Fruit fly (Drosophila melanogaster) whole organism, embryonic: Measurements from ENCODE around the gene CG15506.
A peak's percentile ranks its signal among the peaks of the same experiment; 100 is the strongest.

Experiments
- Adf1 ChIP-seq: fragments of 200-800 bp; sonication (Bioruptor generic); IDR thresholded peaks from 2 replicates; pipeline ENCODE4 v1.3.6; 2022; ENCODE audit warnings: missing biosample characterization, missing genetic modification characterization
- Antp ChIP-seq: fragments of 200-800 bp; sonication (Bioruptor generic); optimal IDR thresholded peaks from 3 replicates; lab custom pipeline; 2016; ENCODE audit warnings: missing biosample characterization, missing genetic modification characterization
- BEAF-32 ChIP-seq: fragments of 200-800 bp; sonication (Bioruptor generic); optimal IDR thresholded peaks from 3 replicates; lab custom pipeline; 2017; ENCODE audit warnings: missing biosample characterization, missing genetic modification characterization, mild to moderate bottlenecking, moderate library complexity, missing genetic modification reagents
- Bdp1 ChIP-seq: fragments of 200-800 bp; sonication (Bioruptor generic); optimal IDR thresholded peaks from 3 replicates; lab custom pipeline; 2016; ENCODE audit warnings: missing biosample characterization, missing genetic modification characterization
- CG10979 ChIP-seq: fragments of 200-800 bp; sonication (Bioruptor generic); optimal IDR thresholded peaks from 2 replicates; lab custom pipeline; 2018; ENCODE audit warnings: missing biosample characterization, mild to moderate bottlenecking, missing genetic modification characterization, moderate library complexity
- CG11085 ChIP-seq: fragments of 200-800 bp; sonication (Bioruptor generic); IDR thresholded peaks from 2 replicates; pipeline ENCODE4 v1.3.6; 2022; ENCODE audit warnings: missing biosample characterization, missing genetic modification characterization
- CG11456 ChIP-seq: fragments of 200-800 bp; sonication (Bioruptor generic); IDR thresholded peaks from 3 replicates; pipeline ENCODE4 v1.3.6; 2022; ENCODE audit warnings: missing biosample characterization, missing genetic modification characterization
- CG12219 ChIP-seq: fragments of 200-800 bp; sonication (Bioruptor generic); optimal IDR thresholded peaks from 3 replicates; lab custom pipeline; 2018; ENCODE audit warnings: missing biosample characterization, mild to moderate bottlenecking, missing genetic modification characterization
- CG13287 ChIP-seq: fragments of 200-800 bp; sonication (Bioruptor generic); IDR thresholded peaks from 2 replicates; pipeline ENCODE4 v1.3.6; 2022; ENCODE audit warnings: missing biosample characterization, missing genetic modification characterization; ENCODE audit not compliant: partially characterized antibody
- CG13624 ChIP-seq: fragments of 200-800 bp; sonication (Bioruptor generic); optimal IDR thresholded peaks from 2 replicates; lab custom pipeline; 2016; ENCODE audit warnings: missing biosample characterization, missing genetic modification characterization
- CG14860 ChIP-seq: fragments of 200-800 bp; sonication (Bioruptor generic); IDR thresholded peaks from 3 replicates; pipeline ENCODE4 v1.3.6; 2022; ENCODE audit warnings: missing biosample characterization, missing genetic modification characterization; ENCODE audit not compliant: partially characterized antibody
- CG15601 ChIP-seq: fragments of 200-800 bp; sonication (Bioruptor generic); optimal IDR thresholded peaks from 3 replicates; lab custom pipeline; 2019; ENCODE audit warnings: missing biosample characterization, mild to moderate bottlenecking, missing genetic modification characterization, moderate library complexity
- CG15696 ChIP-seq: fragments of 200-800 bp; sonication (Bioruptor generic); optimal IDR thresholded peaks from 2 replicates; lab custom pipeline; 2019; ENCODE audit warnings: missing biosample characterization, mild to moderate bottlenecking, missing genetic modification characterization, moderate library complexity
- CG16815 ChIP-seq: fragments of 200-800 bp; sonication (Bioruptor generic); optimal IDR thresholded peaks from 3 replicates; lab custom pipeline; 2017; ENCODE audit warnings: missing biosample characterization, mild to moderate bottlenecking, missing genetic modification characterization
- CG17186 ChIP-seq: fragments of 200-800 bp; sonication (Bioruptor generic); optimal IDR thresholded peaks from 3 replicates; lab custom pipeline; 2017; ENCODE audit warnings: missing biosample characterization, missing genetic modification reagents, missing genetic modification characterization
- CG18262 ChIP-seq: fragments of 200-800 bp; optimal IDR thresholded peaks from 3 replicates; lab custom pipeline; 2019; ENCODE audit warnings: missing biosample characterization, mild to moderate bottlenecking, missing genetic modification characterization, moderate library complexity
- CG2199 ChIP-seq: fragments of 200-800 bp; sonication (Bioruptor generic); IDR thresholded peaks from 3 replicates; pipeline ENCODE4 v1.3.6; 2022; ENCODE audit warnings: missing biosample characterization, missing genetic modification characterization
- CG2712 ChIP-seq: fragments of 200-800 bp; optimal IDR thresholded peaks from 3 replicates; lab custom pipeline; 2019; ENCODE audit warnings: missing biosample characterization, mild to moderate bottlenecking, missing genetic modification characterization, moderate library complexity
- CG31224 ChIP-seq: fragments of 200-800 bp; sonication (Bioruptor generic); IDR thresholded peaks from 2 replicates; pipeline ENCODE4 v1.3.6; 2022; ENCODE audit warnings: missing biosample characterization, missing genetic modification characterization
- CG31365 ChIP-seq: fragments of 200-800 bp; sonication (Bioruptor generic); optimal IDR thresholded peaks from 2 replicates; lab custom pipeline; 2018; ENCODE audit warnings: missing biosample characterization, mild to moderate bottlenecking, missing genetic modification characterization
- CG32767 ChIP-seq: fragments of 200-800 bp; sonication (Bioruptor generic); IDR thresholded peaks from 2 replicates; pipeline ENCODE4 v1.3.6; 2022; ENCODE audit warnings: missing biosample characterization, missing genetic modification characterization
- CG3726 ChIP-seq: fragments of 200-800 bp; sonication (Bioruptor generic); IDR thresholded peaks from 3 replicates; pipeline ENCODE4, ENCODE4 v1.3.6; 2022; ENCODE audit warnings: missing biosample characterization, missing genetic modification characterization
- CG4424 ChIP-seq: fragments of 200-800 bp; sonication (Bioruptor generic); optimal IDR thresholded peaks from 3 replicates; lab custom pipeline; 2016; ENCODE audit warnings: missing biosample characterization, missing genetic modification characterization
- CG7745 ChIP-seq: fragments of 200-800 bp; sonication (Bioruptor generic); optimal IDR thresholded peaks from 2 replicates; lab custom pipeline; 2018; ENCODE audit warnings: missing biosample characterization, mild to moderate bottlenecking, missing genetic modification characterization, moderate library complexity
- CG8478 ChIP-seq: fragments of >200 bp; optimal IDR thresholded peaks from 2 replicates; lab custom pipeline; 2018
- CoRest ChIP-seq: fragments of 200-800 bp; sonication (Bioruptor generic); optimal IDR thresholded peaks from 3 replicates; lab custom pipeline; 2018; ENCODE audit warnings: missing biosample characterization, mild to moderate bottlenecking, missing genetic modification characterization, moderate library complexity
- Dip2 ChIP-seq: fragments of 200-800 bp; sonication (Bioruptor generic); IDR thresholded peaks from 2 replicates; pipeline ENCODE4 v1.3.6; 2022; ENCODE audit warnings: missing biosample characterization, missing genetic modification characterization
- Dll ChIP-seq: fragments of 200-800 bp; sonication (Bioruptor generic); IDR thresholded peaks from 4 replicates; pipeline ENCODE4 v1.3.6; 2022; ENCODE audit warnings: missing biosample characterization, missing genetic modification characterization; ENCODE audit not compliant: partially characterized antibody
- Dp ChIP-seq: fragments of 200-800 bp; sonication (Bioruptor generic); optimal IDR thresholded peaks from 2 replicates; lab custom pipeline; 2018; ENCODE audit warnings: missing biosample characterization, mild to moderate bottlenecking, missing genetic modification characterization, moderate library complexity
- Gug ChIP-seq: fragments of 200-800 bp; sonication (Bioruptor generic); IDR thresholded peaks from 4 replicates; pipeline ENCODE4 v1.3.6; 2022; ENCODE audit warnings: missing biosample characterization, missing genetic modification characterization
- Lpt ChIP-seq: fragments of >200 bp; optimal IDR thresholded peaks from 2 replicates; lab custom pipeline; 2018; ENCODE audit warnings: missing biosample characterization, missing genetic modification characterization
- Mad ChIP-seq: fragments of 200-800 bp; sonication (Bioruptor generic); optimal IDR thresholded peaks from 2 replicates; lab custom pipeline; 2016; ENCODE audit warnings: missing biosample characterization, missing genetic modification characterization
- Meics ChIP-seq: fragments of 200-800 bp; sonication (Bioruptor generic); optimal IDR thresholded peaks from 2 replicates; lab custom pipeline; 2017; ENCODE audit warnings: missing biosample characterization, mild to moderate bottlenecking, missing genetic modification characterization
- NC2α ChIP-seq: fragments of 200-800 bp; sonication (Bioruptor generic); optimal IDR thresholded peaks from 2 replicates; lab custom pipeline; 2016; ENCODE audit warnings: missing biosample characterization, missing genetic modification characterization
- Optix ChIP-seq: fragments of 200-800 bp; sonication (Bioruptor generic); IDR thresholded peaks from 3 replicates; pipeline ENCODE4 v1.3.6; 2022; ENCODE audit warnings: missing biosample characterization, missing genetic modification characterization
- Rfx ChIP-seq: fragments of 200-800 bp; sonication (Bioruptor generic); IDR thresholded peaks from 2 replicates; pipeline ENCODE4 v1.3.6; 2022; ENCODE audit warnings: missing biosample characterization, missing genetic modification characterization
- crc ChIP-seq: fragments of 200-800 bp; sonication (Bioruptor generic); optimal IDR thresholded peaks from 2 replicates; lab custom pipeline; 2016; ENCODE audit warnings: missing biosample characterization, missing genetic modification characterization
- croc ChIP-seq: fragments of 200-800 bp; sonication (Bioruptor generic); conservative IDR thresholded peaks from 3 replicates; pipeline ENCODE4 v1.3.6; 2022; ENCODE audit warnings: missing biosample characterization, missing genetic modification characterization
- dm ChIP-seq: fragments of 200-800 bp; sonication (Bioruptor generic); optimal IDR thresholded peaks from 3 replicates; lab custom pipeline; 2016; ENCODE audit warnings: missing biosample characterization, missing genetic modification characterization
- dysf ChIP-seq: fragments of 200-800 bp; sonication (Bioruptor generic); IDR thresholded peaks from 3 replicates; pipeline ENCODE4 v1.3.6; 2022; ENCODE audit warnings: missing biosample characterization, missing genetic modification characterization
- eyg ChIP-seq: fragments of 200-800 bp; sonication (Bioruptor generic); optimal IDR thresholded peaks from 3 replicates; lab custom pipeline; 2016; ENCODE audit warnings: missing biosample characterization, missing genetic modification characterization
- fru ChIP-seq: fragments of >200 bp; optimal IDR thresholded peaks from 2 replicates; lab custom pipeline; 2017
- grau ChIP-seq: fragments of 200-800 bp; optimal IDR thresholded peaks from 3 replicates; lab custom pipeline; 2019; ENCODE audit warnings: missing biosample characterization, mild to moderate bottlenecking, missing genetic modification characterization, moderate library complexity
- pho ChIP-seq: fragments of 200-800 bp; sonication (Bioruptor generic); optimal IDR thresholded peaks from 2 replicates; lab custom pipeline; 2016; ENCODE audit warnings: missing biosample characterization, missing genetic modification characterization
- pum ChIP-seq: fragments of 200-800 bp; sonication (Bioruptor generic); optimal IDR thresholded peaks from 2 replicates; lab custom pipeline; 2016; ENCODE audit warnings: missing biosample characterization, missing genetic modification characterization
- ranshi ChIP-seq: fragments of 200-800 bp; sonication (Bioruptor generic); IDR thresholded peaks from 2 replicates; pipeline ENCODE4 v1.3.6; 2022; ENCODE audit warnings: missing biosample characterization, missing genetic modification characterization
- sima ChIP-seq: fragments of 200-800 bp; sonication (Bioruptor generic); optimal IDR thresholded peaks from 2 replicates; lab custom pipeline; 2016; ENCODE audit warnings: missing biosample characterization, missing genetic modification characterization
- sob ChIP-seq: fragments of 200-800 bp; sonication (Bioruptor generic); IDR thresholded peaks from 2 replicates; pipeline ENCODE4 v1.3.6; 2022; ENCODE audit warnings: missing biosample characterization, missing genetic modification characterization
- sr ChIP-seq: fragments of 200-800 bp; sonication (Bioruptor generic); IDR thresholded peaks from 3 replicates; pipeline ENCODE4 v1.3.6; 2022; ENCODE audit warnings: missing biosample characterization, missing genetic modification characterization

The CG15506 gene

dm6 chr3R:29715277-29715676 lies 3.2 kb upstream of the CG15506 start, which contains the start of gene Dup99B:
Gene Dup99B (minus strand): TSS chr3R:29715377.
- TF ChIP-seq crc, result no peak
- TF ChIP-seq Antp (GFP tag; lab: Kevin White, UChicago), result no peak
- TF ChIP-seq CG11085 (GFP tag; lab: Robert Waterston, UW), result no peak
- no peak for TF ChIP-seq CG15601 (tag; lab: Kevin White, UChicago)
- no peak for TF ChIP-seq eyg (GFP tag; lab: Kevin White, UChicago)
- TF ChIP-seq CG31224 (GFP tag; lab: Robert Waterston, UW), result no peak
- TF ChIP-seq Bdp1 (GFP tag; lab: Kevin White, UChicago), result no peak
- TF ChIP-seq Dip2, result no peak
- TF ChIP-seq pho (GFP tag; lab: Kevin White, UChicago), result no peak
- no peak for TF ChIP-seq ranshi (GFP tag; lab: Robert Waterston, UW)
- TF ChIP-seq CG14860 (GFP tag; lab: Robert Waterston, UW), result no peak
- no peak for TF ChIP-seq fru (lab: Kevin White, UChicago)
- TF ChIP-seq Meics (GFP tag; lab: Kevin White, UChicago), result no peak
- no peak for TF ChIP-seq CG2199 (GFP tag; lab: Robert Waterston, UW)

DNA sequence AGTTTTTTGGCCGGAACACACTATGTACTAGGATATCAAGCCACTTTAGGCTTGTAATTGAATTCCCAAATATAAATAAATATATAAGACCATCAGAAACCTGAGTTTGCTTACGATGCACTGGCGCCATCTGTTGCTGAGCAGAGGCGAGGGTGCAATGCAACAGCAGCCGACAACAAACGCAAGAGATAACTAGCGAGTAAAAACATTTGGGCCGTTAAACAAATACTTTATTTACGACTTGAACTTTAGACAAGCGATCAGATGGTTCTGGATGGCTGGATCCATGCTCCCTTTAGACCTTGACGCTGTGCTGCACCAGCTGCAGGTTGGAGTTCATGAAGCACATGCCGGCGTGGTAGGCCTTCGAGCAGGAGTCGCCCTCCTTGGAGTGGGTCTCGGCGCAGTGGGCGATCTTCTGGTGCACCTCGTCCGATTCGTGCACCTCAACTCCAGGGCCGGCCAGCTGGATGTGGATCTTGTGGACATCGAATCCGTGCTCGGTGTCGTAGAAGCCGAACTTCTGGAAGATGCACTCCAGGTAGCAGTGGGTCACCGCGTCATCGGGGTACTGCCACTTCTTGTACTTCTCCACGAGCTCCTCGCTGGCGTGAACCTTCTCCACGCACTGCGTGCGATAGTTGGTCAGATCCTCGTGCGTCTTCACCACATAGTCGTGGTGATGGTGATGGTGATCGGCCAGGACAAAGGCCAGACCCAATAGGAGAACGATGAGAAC lies 2.3 kb upstream of the CG15506 start:
- TF ChIP-seq CG18262 (tag; lab: Kevin White, UChicago) (peak; percentile 9), grau (no peak), Rfx (GFP tag; lab: Robert Waterston, UW) (0 out of 2 replicates have a peak, but pooled peaks have one; percentile 13), Gug (GFP tag; lab: Robert Waterston, UW) (no peak), CG11456 (GFP tag; lab: Robert Waterston, UW) (0 out of 3 replicates have a peak, but pooled peaks have one; percentile 23), CG10979 (peak; percentile 71), sr (GFP tag; lab: Robert Waterston, UW) (no peak), Dp (no peak), Mad (no peak), Lpt (GFP tag; lab: Kevin White, UChicago) (peak; percentile 93), CG15696 (tag; lab: Kevin White, UChicago) (no peak), CoRest (no peak), CG13624 (no peak), Adf1 (GFP tag; lab: Robert Waterston, UW) (no peak), CG17186 (no peak), CG13287 (GFP tag; lab: Robert Waterston, UW) (no peak), CG12219 (peak; percentile 15), CG8478 (lab: Kevin White, UChicago) (peak; percentile 34), croc (GFP tag; lab: Robert Waterston, UW) (no peak), CG32767 (GFP tag; lab: Robert Waterston, UW) (no peak), CG16815 (no peak), CG4424 (GFP tag; lab: Kevin White, UChicago) (no peak), sob (GFP tag; lab: Robert Waterston, UW) (peak; percentile 19; the same call in 1 of the 2 replicates), Optix (no peak), dm (no peak), dysf (0 out of 3 replicates have a peak, but pooled peaks have one; percentile 17), ranshi (GFP tag; lab: Robert Waterston, UW) (no peak), Dll (GFP tag; lab: Robert Waterston, UW) (no peak), NC2α (GFP tag; lab: Kevin White, UChicago) (no peak), pum (GFP tag; lab: Kevin White, UChicago) (no peak), CG2712 (tag; lab: Kevin White, UChicago) (no peak), CG31365 (tag; lab: Kevin White, UChicago) (no peak), sima (GFP tag; lab: Kevin White, UChicago) (no peak), BEAF-32 (no peak), CG3726 (GFP tag; lab: Robert Waterston, UW) (no peak), CG7745 (tag; lab: Kevin White, UChicago) (no peak)
